Worm (Caenorhabditis elegans): ENCODE results near the gene srg-7.

Gene srg-7

ce11 chrIII:6297599-6297998 is 29.6 kb upstream of the srg-7 start:
- TF ChIP-seq lin-14 (GFP tag; optimal IDR thresholded peaks at IDR 0.05) (peak; percentile 45), lin-39 (tag; optimal IDR thresholded peaks at IDR 0.05) (no peak)

DNA sequence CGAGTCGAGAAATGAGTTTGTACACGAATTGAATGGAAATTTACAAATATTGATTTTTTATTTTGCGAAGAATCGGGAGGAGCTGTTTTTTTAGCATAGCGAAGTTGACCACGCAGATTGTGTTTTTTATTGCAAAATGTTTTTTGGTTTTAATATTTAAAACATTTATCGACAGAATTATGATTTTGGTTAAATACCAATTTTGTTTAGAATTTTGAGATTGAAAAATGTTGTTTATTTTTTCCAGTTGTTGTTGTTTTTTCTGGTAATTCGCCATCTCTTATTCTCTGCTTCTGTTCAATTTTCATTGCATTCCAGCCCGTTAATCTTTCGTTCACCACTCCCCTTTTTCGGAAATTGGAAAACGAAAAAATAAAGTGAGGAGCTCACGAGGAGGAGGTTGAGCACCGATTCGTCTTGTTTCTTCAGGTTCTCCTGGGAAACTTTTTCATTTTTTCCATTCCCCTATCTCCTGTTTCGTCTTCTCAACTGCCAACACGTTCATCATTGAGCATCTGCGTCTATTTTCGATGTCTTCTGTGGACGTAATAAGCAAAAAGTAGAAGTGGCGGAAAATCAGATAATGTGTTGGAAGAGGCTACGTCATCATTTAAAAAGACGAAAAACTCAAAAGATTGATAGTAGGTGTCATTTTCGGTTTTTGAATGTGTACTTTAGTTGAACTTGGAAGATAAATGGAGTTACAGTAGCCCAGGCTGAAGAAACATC is 28.2 kb upstream of the srg-7 start, which contains the start of gene F47D12.7:
F47D12.7 (minus strand) TSS at position 51 of the 729 bp plus-strand sequence.
- TF ChIP-seq egl-27 (tag; optimal IDR thresholded peaks at IDR 0.05) (no peak), ceh-63 (GFP tag; optimal IDR thresholded peaks at IDR 0.05) (no peak)

DNA sequence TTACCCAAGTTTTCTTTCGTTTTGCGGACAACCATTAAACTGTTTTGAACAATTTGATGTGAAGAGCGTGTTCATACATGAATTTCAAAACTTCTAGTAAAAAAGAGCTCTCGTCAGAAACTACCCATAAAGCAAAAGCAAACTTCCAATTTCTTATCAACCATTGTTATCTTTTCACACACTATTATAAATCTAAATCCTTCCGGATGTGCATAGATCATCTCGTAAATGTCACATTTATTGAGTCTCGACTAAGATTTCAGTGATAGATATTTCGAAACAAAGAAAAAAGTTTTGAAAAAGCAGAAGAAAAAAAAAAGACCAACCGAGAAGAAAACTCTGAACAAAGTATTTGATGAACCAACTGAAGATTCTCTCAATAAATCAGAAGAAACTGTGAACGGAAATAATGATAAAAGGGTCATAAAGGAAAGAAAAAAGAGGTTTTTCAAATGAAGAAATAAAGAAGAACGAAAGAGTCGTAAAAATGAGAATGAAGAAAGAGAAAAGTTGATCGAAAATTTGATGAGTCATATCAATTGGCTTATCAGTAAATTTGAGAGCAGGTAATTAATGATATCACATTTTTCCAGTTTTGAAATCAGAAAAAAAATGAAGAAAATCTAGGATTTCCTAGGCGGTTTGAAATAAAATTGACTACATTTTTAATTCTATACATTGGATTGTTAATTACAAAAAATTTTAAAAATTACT is 22.7 kb upstream of the srg-7 start:
- TF ChIP-seq nhr-19 (GFP tag; conservative IDR thresholded peaks at IDR 0.05) (no peak), fos-1 (tag; optimal IDR thresholded peaks at IDR 0.05) (peak; percentile 3), elt-2 (tag; optimal IDR thresholded peaks at IDR 0.05) (peak; percentile 34)

ce11 chrIII:6289366-6289765 is 21.4 kb upstream of the srg-7 start:
- TF ChIP-seq efl-1 (optimal IDR thresholded peaks at IDR 0.05): peak in 1 of 2 experiments; percentile 50
- peak; percentile 70 to 95 for TF ChIP-seq efl-1 (GFP tag; optimal IDR thresholded peaks at IDR 0.05 in 1 of 2)
- no peak for TF ChIP-seq aha-1 (tag; optimal IDR thresholded peaks at IDR 0.05)
- peak; percentile 10 for TF ChIP-seq blmp-1 (tag; optimal IDR thresholded peaks at IDR 0.05)
- no peak for TF ChIP-seq fos-1 (tag; optimal IDR thresholded peaks at IDR 0.05)
- peak; percentile 64 for TF ChIP-seq lin-14 (GFP tag; optimal IDR thresholded peaks at IDR 0.05)
- TF ChIP-seq dpl-1 (GFP tag; optimal IDR thresholded peaks at IDR 0.05): peak; percentile 34 to 73 (median 46)
- no peak for TF ChIP-seq ceh-90 (tag; optimal IDR thresholded peaks at IDR 0.05)
- TF ChIP-seq mdl-1 (tag; optimal IDR thresholded peaks at IDR 0.05): no peak
- TF ChIP-seq sox-4 (tag; optimal IDR thresholded peaks at IDR 0.05): no peak
- peak; percentile 16 for TF ChIP-seq lin-15B (tag; optimal IDR thresholded peaks at IDR 0.05)
- no peak for TF ChIP-seq nhr-84 (tag; optimal IDR thresholded peaks at IDR 0.05)
- TF ChIP-seq nhr-28 (tag; optimal IDR thresholded peaks at IDR 0.05): no peak
- peak; percentile 47 to 66 for TF ChIP-seq lin-35 (GFP tag; optimal IDR thresholded peaks at IDR 0.05)
- TF ChIP-seq swsn-7 (tag; optimal IDR thresholded peaks at IDR 0.05): no peak
- TF ChIP-seq nhr-85 (tag): peak; percentile 35
- no peak for TF ChIP-seq rnt-1 (tag; optimal IDR thresholded peaks at IDR 0.05)
- no peak for TF ChIP-seq nhr-11 (tag; optimal IDR thresholded peaks at IDR 0.05)
- no peak for TF ChIP-seq hlh-4 (tag; optimal IDR thresholded peaks at IDR 0.05)
- TF ChIP-seq egl-13 (tag; optimal IDR thresholded peaks at IDR 0.05): no peak
- peak in 1 of 2 experiments; percentile 9 for TF ChIP-seq lsy-2 (tag; optimal IDR thresholded peaks at IDR 0.05)
- TF ChIP-seq snu-23 (GFP tag; optimal IDR thresholded peaks at IDR 0.05): peak; percentile 9

ce11 chrIII:6287195-6287594 is 19.2 kb upstream of the srg-7 start, which contains the start of gene F47D12.6:
Gene F47D12.6, minus strand, starts transcription at chrIII:6287295.
- TF ChIP-seq tbx-2 (tag; optimal IDR thresholded peaks at IDR 0.05) (no peak), elt-3 (tag; optimal IDR thresholded peaks at IDR 0.05) (peak in 1 of 6 experiments; percentile 53), ztf-4 (tag; optimal IDR thresholded peaks at IDR 0.05) (no peak), nhr-47 (tag; optimal IDR thresholded peaks at IDR 0.05) (no peak), nhr-84 (tag; optimal IDR thresholded peaks at IDR 0.05) (no peak)

ce11 chrIII:6285890-6286289 is 17.9 kb upstream of the srg-7 start, which contains the start of gene gadr-3:
Gene gadr-3, minus strand, starts transcription at chrIII:6285990.
- TF ChIP-seq efl-1 (optimal IDR thresholded peaks at IDR 0.05): no peak
- peak in 1 of 2 experiments; percentile 39 for TF ChIP-seq efl-1 (GFP tag; optimal IDR thresholded peaks at IDR 0.05 in 1 of 2)
- TF ChIP-seq aha-1 (tag; optimal IDR thresholded peaks at IDR 0.05): no peak

Measured in whole organism, L1 larva.